Fruit fly (Drosophila melanogaster): ENCODE results near the gene norpA.

Gene norpA

DNA sequence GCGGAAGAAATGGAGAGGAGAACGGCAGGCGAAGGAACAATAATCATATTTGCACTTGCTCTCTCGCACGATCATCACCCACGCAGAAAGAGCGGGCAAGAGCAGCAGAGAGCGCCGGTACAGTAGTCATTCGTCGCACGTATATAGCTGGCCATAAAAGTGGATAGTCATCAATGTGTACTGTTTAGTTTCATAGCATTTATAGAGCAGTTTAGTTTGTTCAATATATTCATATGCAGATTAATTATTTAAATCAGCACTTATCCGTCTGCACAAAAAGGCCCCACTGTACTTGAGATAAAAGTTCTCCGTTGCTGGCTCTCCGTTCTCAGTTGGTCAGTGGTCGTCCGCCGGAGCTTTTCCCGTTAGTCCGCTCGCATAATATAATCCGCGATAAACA, 2.4 kb downstream of the norpA start (continued):
- TF ChIP-seq CG2116 (GFP tag; optimal IDR thresholded peaks at IDR 0.05) (peak; percentile 63), CG6654 (GFP tag; optimal IDR thresholded peaks at IDR 0.05) (peak; percentile 89), slp2 (GFP tag; optimal IDR thresholded peaks at IDR 0.05) (peak; percentile 97), vfl (GFP tag; optimal IDR thresholded peaks at IDR 0.05) (peak; percentile 97), CG6689 (GFP tag; IDR thresholded peaks at IDR 0.05) (peak; percentile 98), MTF-1 (GFP tag; optimal IDR thresholded peaks at IDR 0.05; ENCODE audit: borderline replicate concordance) (peak; percentile 94), zen (tag; optimal IDR thresholded peaks at IDR 0.05) (peak; percentile 93), CG7963 (GFP tag; IDR thresholded peaks at IDR 0.05; ENCODE audit: partially characterized antibody) (no peak), CG16815 (GFP tag; optimal IDR thresholded peaks at IDR 0.05) (peak; percentile 96), bowl (GFP tag; IDR thresholded peaks at IDR 0.05) (peak; percentile 97), HLH3B (GFP tag; IDR thresholded peaks at IDR 0.05) (peak; percentile 99), CG1602 (GFP tag; optimal IDR thresholded peaks at IDR 0.05) (peak; percentile 97), unpg (GFP tag; optimal IDR thresholded peaks at IDR 0.05) (peak; percentile 98), pfk (GFP tag; optimal IDR thresholded peaks at IDR 0.05) (peak; percentile 73), CG8290 (GFP tag; optimal IDR thresholded peaks at IDR 0.05) (peak; percentile 83), CG8290 (tag; optimal IDR thresholded peaks at IDR 0.05) (peak; percentile 10 to 100), CG33557 (GFP tag; optimal IDR thresholded peaks at IDR 0.05) (peak; percentile 69), fru (optimal IDR thresholded peaks at IDR 0.05) (no peak), Nf-YC (tag; optimal IDR thresholded peaks at IDR 0.05) (peak; percentile 92), fd64A (GFP tag; optimal IDR thresholded peaks at IDR 0.05) (peak; percentile 91), CrebB (tag; optimal IDR thresholded peaks at IDR 0.05) (peak; percentile 98), Eip74EF (GFP tag; optimal IDR thresholded peaks at IDR 0.05) (peak in 1 of 2 experiments; percentile 93), CG12219 (GFP tag; optimal IDR thresholded peaks at IDR 0.05) (peak; percentile 98), Hey (tag; optimal IDR thresholded peaks at IDR 0.05) (peak; percentile 96), CG31365 (tag; optimal IDR thresholded peaks at IDR 0.05) (peak; percentile 92), Doc2 (GFP tag; IDR thresholded peaks at IDR 0.05) (peak; percentile 96)

DNA sequence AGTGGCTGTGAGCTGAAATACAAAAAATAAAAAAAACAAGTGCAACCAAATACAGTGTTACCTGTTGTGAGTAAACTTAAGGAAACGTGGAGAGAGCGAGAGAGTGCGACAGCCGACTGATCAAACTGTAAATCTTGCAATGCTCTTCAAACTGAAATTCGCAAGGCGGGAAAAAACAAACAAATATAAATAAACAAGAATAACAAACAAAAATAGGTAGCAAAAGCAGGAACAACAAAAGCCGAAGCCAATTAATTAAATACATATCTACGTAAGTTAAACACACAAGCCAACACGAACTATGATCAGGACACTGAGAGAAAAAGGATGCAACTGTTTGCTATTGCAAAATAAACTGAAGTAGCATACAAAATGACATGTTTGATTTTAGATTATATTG, 2.9 kb downstream of the norpA start:
- TF ChIP-seq Bgb (GFP tag; IDR thresholded peaks at IDR 0.05; ENCODE audit: partially characterized antibody) = no peak
- peak; percentile 3 for TF ChIP-seq nom (GFP tag; optimal IDR thresholded peaks at IDR 0.05)
- peak; percentile 71 for TF ChIP-seq CG6654 (GFP tag; optimal IDR thresholded peaks at IDR 0.05)

DNA sequence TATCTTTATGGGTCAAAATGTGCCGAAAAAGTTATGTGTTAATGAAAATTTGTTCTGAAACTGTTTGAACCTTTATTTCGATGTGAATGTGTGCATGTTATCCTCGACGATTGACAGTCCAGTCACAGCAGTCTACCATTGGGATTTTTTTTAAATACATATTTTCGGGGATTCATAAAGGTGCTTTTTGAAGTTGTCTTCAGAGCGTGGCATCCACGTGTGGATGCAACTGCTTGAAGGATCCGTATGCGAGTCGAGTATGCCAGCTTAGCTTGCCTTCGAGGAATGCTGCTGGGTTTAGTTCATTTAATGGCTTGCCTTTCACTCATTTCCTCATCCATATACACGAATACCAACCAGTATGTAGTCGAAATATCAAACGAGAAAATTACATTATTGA, 6.9 kb downstream of the norpA start, which contains the start of gene CG12693:
Gene CG12693 (minus strand): TSS at position 101 of the 400 bp plus-strand sequence.
- TF ChIP-seq wdn (GFP tag; IDR thresholded peaks at IDR 0.05) (no peak), HLH54F (GFP tag; optimal IDR thresholded peaks at IDR 0.05) (no peak), cato (GFP tag; optimal IDR thresholded peaks at IDR 0.05; ENCODE audit: borderline replicate concordance) (no peak), croc (GFP tag; conservative IDR thresholded peaks at IDR 0.05) (no peak), CG34422 (GFP tag; IDR thresholded peaks at IDR 0.05) (no peak), CG3281 (GFP tag; optimal IDR thresholded peaks at IDR 0.05) (no peak), CG4730 (GFP tag; IDR thresholded peaks at IDR 0.05) (no peak)

DNA sequence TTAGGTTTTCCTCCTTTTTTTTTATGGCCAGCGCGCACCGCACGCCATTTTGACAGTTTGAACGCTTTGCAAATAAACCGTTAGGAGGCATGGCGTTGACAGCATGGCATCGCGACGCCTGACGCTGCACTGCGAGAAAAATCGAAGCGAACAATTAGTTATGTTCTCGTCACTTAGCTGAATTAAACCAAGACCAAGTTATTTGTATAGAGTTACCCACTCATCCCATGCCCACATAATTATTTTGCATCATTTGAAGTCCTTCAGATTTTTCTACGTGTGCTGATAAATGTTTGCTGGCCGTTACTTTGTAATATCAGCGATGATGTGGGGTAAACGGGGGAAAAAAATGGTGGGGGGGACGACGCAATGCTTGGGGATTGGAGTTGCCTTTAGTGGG, 7.4 kb downstream of the norpA start:
- TF ChIP-seq nmo (GFP tag; optimal IDR thresholded peaks at IDR 0.05) (no peak), dmrt99B (tag; optimal IDR thresholded peaks at IDR 0.05) (peak; percentile 9), mam (GFP tag; optimal IDR thresholded peaks at IDR 0.05) (peak; percentile 30), gem (tag; optimal IDR thresholded peaks at IDR 0.05) (peak; percentile 17), CG2129 (GFP tag; IDR thresholded peaks at IDR 0.05; ENCODE audit: partially characterized antibody) (no peak), Ptx1 (GFP tag; IDR thresholded peaks at IDR 0.05) (0 out of 2 replicates have a peak, but pooled peaks have one; percentile 21), Hmx (GFP tag; optimal IDR thresholded peaks at IDR 0.05) (no peak), Gug (GFP tag; IDR thresholded peaks at IDR 0.05) (no peak), tgo (GFP tag; IDR thresholded peaks at IDR 0.05) (no peak), CG43689 (GFP tag; IDR thresholded peaks at IDR 0.05) (no peak), CG34422 (GFP tag; IDR thresholded peaks at IDR 0.05) (0 out of 3 replicates have a peak, but pooled peaks have one; percentile 31), CG4360 (GFP tag; IDR thresholded peaks at IDR 0.05) (no peak), Dbx (GFP tag; IDR thresholded peaks at IDR 0.05) (no peak), exex (tag; optimal IDR thresholded peaks at IDR 0.05) (no peak), CG32532 (GFP tag; IDR thresholded peaks at IDR 0.05) (0 out of 2 replicates have a peak, but pooled peaks have one; percentile 10)

All from whole organism, embryonic.